Worm (Caenorhabditis elegans): ENCODE measurements around the gene C55A1.4.
"Not testable (repeated sequence)": the region's sequence is repeated elsewhere in the genome, so short reads cannot be mapped to it uniquely, and the experiment has no call there.

C55A1.4 gene

DNA sequence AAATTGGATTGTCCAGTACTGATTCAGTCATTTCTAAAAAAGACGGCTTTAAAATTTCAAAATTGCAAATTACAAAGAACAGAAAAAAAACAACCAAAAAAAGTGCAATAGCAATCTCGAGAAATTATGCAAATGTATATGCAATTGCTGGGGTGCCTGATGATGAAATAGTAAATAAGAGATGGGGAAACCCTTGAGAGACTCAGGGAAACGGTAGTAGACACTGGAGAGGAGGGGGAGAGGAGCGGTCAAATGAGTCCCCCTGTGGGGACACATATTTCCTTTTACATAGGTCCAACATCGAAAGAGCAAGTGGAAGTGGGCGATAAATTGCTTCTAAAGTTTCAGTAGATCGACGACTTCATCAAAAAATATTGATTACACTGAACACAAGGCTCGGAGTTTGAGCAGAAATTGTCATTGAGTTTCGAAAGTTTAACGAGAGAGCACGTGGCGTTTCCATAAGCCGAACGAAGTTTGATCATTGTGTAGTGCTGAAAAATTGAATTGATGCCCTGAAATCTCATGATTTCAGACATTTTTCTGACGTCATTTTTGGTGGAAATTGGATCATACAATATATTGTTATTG is 32.6 kb downstream of the C55A1.4 start, which contains the start of the genes fbxa-153 and str-12:
Gene fbxa-153, minus strand, starts transcription at position 35 of the 591 bp plus-strand sequence.
Gene str-12, plus strand, starts transcription at position 541 of the 591 bp plus-strand sequence.
- TF ChIP-seq drap-1 (GFP tag; optimal IDR thresholded peaks at IDR 0.05) (peak; percentile 62), sem-2 (GFP tag; optimal IDR thresholded peaks at IDR 0.05) (no peak), lsy-2 (tag; optimal IDR thresholded peaks at IDR 0.05) (no peak), ham-2 (GFP tag; optimal IDR thresholded peaks at IDR 0.05) (peak; percentile 17), nhr-76 (tag; optimal IDR thresholded peaks at IDR 0.05) (no peak), hlh-1 (tag; optimal IDR thresholded peaks at IDR 0.05) (no peak), cnd-1 (tag; optimal IDR thresholded peaks at IDR 0.05) (peak; percentile 52), nhr-2 (tag; optimal IDR thresholded peaks at IDR 0.05) (peak; percentile 29), ces-1 (GFP tag; optimal IDR thresholded peaks at IDR 0.05) (peak; percentile 79), ceh-39 (tag; optimal IDR thresholded peaks at IDR 0.05) (peak; percentile 48), mls-2 (tag; optimal IDR thresholded peaks at IDR 0.05) (peak; percentile 44), zip-8 (tag; optimal IDR thresholded peaks at IDR 0.05) (peak; percentile 20), pha-4 (tag; optimal IDR thresholded peaks at IDR 0.05) (peak; percentile 45), mep-1 (tag; optimal IDR thresholded peaks at IDR 0.05) (peak; percentile 85), M03D4.4 (tag; optimal IDR thresholded peaks at IDR 0.05) (peak; percentile 7)

DNA sequence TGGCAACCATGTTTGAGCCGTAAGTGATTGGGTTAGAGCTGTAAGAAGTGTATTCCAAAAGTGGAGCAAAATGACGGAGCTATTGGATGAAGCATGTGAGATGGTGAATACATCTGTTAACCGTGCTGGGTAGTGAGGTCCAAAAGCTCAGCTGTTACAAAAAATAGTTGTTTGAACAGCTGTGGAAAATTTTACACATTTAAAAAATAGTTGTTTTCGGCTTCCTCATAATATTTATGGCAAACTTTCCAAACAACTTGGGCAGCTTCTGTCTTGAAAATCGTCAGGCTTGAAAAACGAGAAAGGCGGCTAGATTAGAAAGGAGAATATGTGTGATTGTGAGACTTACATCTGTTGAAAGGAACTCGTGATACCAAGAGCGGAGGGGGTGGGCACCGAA is 38.0 kb downstream of the C55A1.4 start, which contains the start of gene fbxa-154:
Gene fbxa-154, minus strand, starts transcription at position 101 of the 400 bp plus-strand sequence.
- TF ChIP-seq drap-1 (GFP tag; optimal IDR thresholded peaks at IDR 0.05), result no peak
- TF ChIP-seq ceh-83 (GFP tag; optimal IDR thresholded peaks at IDR 0.05), result no peak
- no peak for TF ChIP-seq elt-1 (tag; optimal IDR thresholded peaks at IDR 0.05; ENCODE audit: borderline replicate concordance, insufficient read depth)
- TF ChIP-seq unc-120 (tag; optimal IDR thresholded peaks at IDR 0.05; ENCODE audit: poor library complexity, severe bottlenecking), result no peak
- TF ChIP-seq ceh-39 (tag; optimal IDR thresholded peaks at IDR 0.05), result no peak
- TF ChIP-seq ceh-43 (GFP tag; optimal IDR thresholded peaks at IDR 0.05), result no peak
- TF ChIP-seq sptf-1 (tag; optimal IDR thresholded peaks at IDR 0.05), result no peak
- TF ChIP-seq nhr-237 (tag; optimal IDR thresholded peaks at IDR 0.05), result no peak
- TF ChIP-seq lsy-2 (tag; optimal IDR thresholded peaks at IDR 0.05), result no peak
- TF ChIP-seq elt-3 (tag; optimal IDR thresholded peaks at IDR 0.05), result no peak
- TF ChIP-seq ces-1 (GFP tag; optimal IDR thresholded peaks at IDR 0.05), result no peak
- no peak for TF ChIP-seq bed-3 (GFP tag; optimal IDR thresholded peaks at IDR 0.05)
- TF ChIP-seq ztf-11 (tag; optimal IDR thresholded peaks at IDR 0.05), result no peak
- TF ChIP-seq lin-13 (tag; optimal IDR thresholded peaks at IDR 0.05), result no peak
- no peak for TF ChIP-seq ham-2 (GFP tag; optimal IDR thresholded peaks at IDR 0.05)
- no peak for TF ChIP-seq snpc-4 (tag; optimal IDR thresholded peaks at IDR 0.05)

DNA sequence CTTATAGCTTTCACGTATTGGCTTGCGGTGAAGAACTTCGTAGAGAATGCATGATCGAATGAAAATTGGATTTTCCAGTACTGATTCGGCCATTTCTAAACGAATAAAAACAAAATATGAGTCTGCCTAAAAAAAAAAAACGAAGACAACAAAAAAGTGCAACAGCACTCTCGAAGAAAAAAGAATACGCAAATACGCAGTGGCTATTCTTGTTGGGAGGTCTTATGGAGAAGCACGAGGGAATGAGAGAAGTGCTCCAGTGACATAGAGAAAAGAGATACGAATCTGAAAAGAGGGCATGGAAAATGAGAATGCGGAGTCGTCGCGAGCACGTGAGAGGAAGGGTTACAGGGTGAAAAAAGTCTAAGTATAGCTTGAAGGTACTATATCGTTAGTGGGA is 40.8 kb downstream of the C55A1.4 start, which contains the start of gene fbxa-152:
Gene fbxa-152, minus strand, starts transcription at position 101 of the 400 bp plus-strand sequence.
- no peak for TF ChIP-seq ceh-83 (GFP tag; optimal IDR thresholded peaks at IDR 0.05)
- TF ChIP-seq tbx-8 (GFP tag; optimal IDR thresholded peaks at IDR 0.05), result no peak
- TF ChIP-seq unc-39 (tag; optimal IDR thresholded peaks at IDR 0.05), result no peak
- TF ChIP-seq bed-3 (GFP tag; optimal IDR thresholded peaks at IDR 0.05), result no peak
- no peak for TF ChIP-seq snpc-4 (tag; optimal IDR thresholded peaks at IDR 0.05)
- TF ChIP-seq mab-5 (tag; optimal IDR thresholded peaks at IDR 0.05), result no peak
- no peak for TF ChIP-seq elt-1 (tag; optimal IDR thresholded peaks at IDR 0.05; ENCODE audit: borderline replicate concordance, insufficient read depth)
- no peak for TF ChIP-seq nhr-76 (tag; optimal IDR thresholded peaks at IDR 0.05)
- TF ChIP-seq blmp-1 (tag; optimal IDR thresholded peaks at IDR 0.05), result no peak
- no peak for TF ChIP-seq nhr-2 (tag; optimal IDR thresholded peaks at IDR 0.05)
- TF ChIP-seq nhr-28 (tag; optimal IDR thresholded peaks at IDR 0.05), result no peak
- no peak for TF ChIP-seq nhr-12 (tag; optimal IDR thresholded peaks at IDR 0.05)
- no peak for TF ChIP-seq elt-3 (tag; optimal IDR thresholded peaks at IDR 0.05)

DNA sequence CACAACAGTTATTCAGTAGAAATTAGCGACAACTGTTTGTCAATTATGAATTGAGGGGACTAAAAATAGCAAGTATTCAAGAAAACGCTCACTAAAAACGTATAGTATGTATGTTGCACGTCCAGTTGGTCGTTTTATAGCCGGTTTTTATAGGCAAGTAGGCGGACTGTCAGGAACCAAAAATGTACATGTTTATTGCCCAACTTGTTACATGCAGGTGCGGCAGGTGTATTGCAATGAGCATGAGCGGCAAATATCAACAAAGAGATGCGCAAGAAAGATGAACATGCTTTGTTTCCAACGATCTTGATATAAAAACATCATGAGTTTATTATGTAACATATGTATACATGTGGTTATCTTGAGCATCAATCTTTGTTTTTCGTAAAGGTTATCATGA is 43.3 kb downstream of the C55A1.4 start, which contains the start of gene B0391.14:
Gene B0391.14, minus strand, starts transcription at position 101 of the 400 bp plus-strand sequence.
- TF ChIP-seq tbx-8, ham-2, ceh-83 (GFP tag; optimal IDR thresholded peaks at IDR 0.05): not testable (repeated sequence)
